Worm (Caenorhabditis elegans) whole organism, L1 larva: ENCODE results near the gene tos-1.

Experiments
- C04F5.9 ChIP-seq: sonication (generic microtip); optimal IDR thresholded peaks from 2 replicates; lab custom pipeline; 2016; ENCODE audit warnings: missing genetic modification characterization, missing compliant biosample characterization
- F16B12.6 ChIP-seq: fragments of 150-350 bp; optimal IDR thresholded peaks from 2 replicates; lab custom pipeline; 2014; ENCODE audit warnings: missing biosample characterization, missing genetic modification characterization
- Y116A8C.19 ChIP-seq: sonication (generic microtip); optimal IDR thresholded peaks from 2 replicates; lab custom pipeline; 2016; ENCODE audit warnings: missing compliant biosample characterization, missing genetic modification characterization, borderline replicate concordance
- ama-1 ChIP-seq: fragments of 150-350 bp; optimal IDR thresholded peaks from 2 replicates; lab custom pipeline; 2014
- blmp-1 ChIP-seq: fragments of 150-350 bp; optimal IDR thresholded peaks from 2 replicates; lab custom pipeline; 2014; ENCODE audit warnings: missing biosample characterization, missing genetic modification characterization
- ceh-63 ChIP-seq: fragments of 200-800 bp; sonication (Bioruptor generic); optimal IDR thresholded peaks from 2 replicates; lab custom pipeline; 2018; ENCODE audit warnings: mild to moderate bottlenecking, missing genetic modification characterization, missing compliant biosample characterization
- ceh-82 ChIP-seq, 3 experiments: fragments of 150-350 bp in 1 of 3; sonication (generic microtip) in 2 of 3; optimal IDR thresholded peaks; 2 replicates each; lab custom pipeline; 2014 to 2017; ENCODE audit warnings: missing biosample characterization in 3 of 3, missing genetic modification characterization in 3 of 3
- ceh-90 ChIP-seq: sonication (generic microtip); optimal IDR thresholded peaks from 2 replicates; lab custom pipeline; 2016; ENCODE audit warnings: missing genetic modification characterization, missing compliant biosample characterization
- dpl-1 ChIP-seq, 3 experiments: fragments of 150-350 bp in 2 of 3; sonication (generic microtip) in 1 of 3; optimal IDR thresholded peaks; 2 replicates each; lab custom pipeline; 2014 to 2017; ENCODE audit warnings: missing biosample characterization in 3 of 3, missing genetic modification characterization in 3 of 3, missing genetic modification reagents in 3 of 3
- dsc-1 ChIP-seq: sonication (generic microtip); optimal IDR thresholded peaks from 2 replicates; lab custom pipeline; 2016; ENCODE audit warnings: mild to moderate bottlenecking, missing genetic modification characterization, missing compliant biosample characterization
- egl-27 ChIP-seq, 2 experiments: fragments of 150-350 bp in 1 of 2; sonication (generic microtip); optimal IDR thresholded peaks; 3 replicates each; lab custom pipeline; 2017 to 2018; ENCODE audit warnings: missing biosample characterization in 2 of 2, missing genetic modification characterization in 2 of 2, missing genetic modification reagents in 2 of 2
- elt-2 ChIP-seq: sonication (generic microtip); optimal IDR thresholded peaks from 2 replicates; lab custom pipeline; 2016; ENCODE audit warnings: missing genetic modification characterization, mild to moderate bottlenecking, inconsistent platforms, missing compliant biosample characterization, missing genetic modification reagents
- elt-3 ChIP-seq, 6 experiments: fragments of 150-350 bp in 1 of 6; sonication (generic microtip); optimal IDR thresholded peaks; 2 replicates each; lab custom pipeline; 2017 to 2018; ENCODE audit warnings: missing biosample characterization in 6 of 6, missing genetic modification characterization in 6 of 6, inconsistent platforms in 1 of 6
- fkh-10 ChIP-seq: sonication (generic microtip); optimal IDR thresholded peaks from 2 replicates; lab custom pipeline; 2017; ENCODE audit warnings: missing biosample characterization, missing genetic modification reagents, missing genetic modification characterization
- fkh-8 ChIP-seq: sonication (generic microtip); optimal IDR thresholded peaks from 2 replicates; lab custom pipeline; 2016; ENCODE audit warnings: mild to moderate bottlenecking, missing genetic modification characterization, missing compliant biosample characterization
- fos-1 ChIP-seq: fragments of 150-350 bp; optimal IDR thresholded peaks from 2 replicates; lab custom pipeline; 2014; ENCODE audit warnings: missing biosample characterization, missing genetic modification characterization
- hpl-2 ChIP-seq: fragments of 150-350 bp; optimal IDR thresholded peaks from 2 replicates; lab custom pipeline; 2014; ENCODE audit warnings: missing biosample characterization, missing genetic modification reagents, missing genetic modification characterization
- irx-1 ChIP-seq: sonication (generic microtip); optimal IDR thresholded peaks from 2 replicates; lab custom pipeline; 2016; ENCODE audit warnings: missing genetic modification characterization, missing compliant biosample characterization
- isw-1 ChIP-seq: fragments of 200-800 bp; sonication (Bioruptor generic); IDR thresholded peaks from 2 replicates; pipeline ENCODE4 v1.3.6; 2022; ENCODE audit warnings: missing genetic modification characterization, missing compliant biosample characterization
- lin-14 ChIP-seq: fragments of 200-800 bp; sonication (Bioruptor generic); optimal IDR thresholded peaks from 2 replicates; lab custom pipeline; 2018; ENCODE audit warnings: mild to moderate bottlenecking, missing genetic modification characterization, moderate library complexity, missing compliant biosample characterization
- lin-15B ChIP-seq: fragments of 150-350 bp; sonication (generic microtip); optimal IDR thresholded peaks from 3 replicates; lab custom pipeline; 2014; ENCODE audit warnings: missing biosample characterization, missing genetic modification characterization
- lin-35 ChIP-seq, 2 experiments: fragments of 150-350 bp; optimal IDR thresholded peaks; 2 replicates each; lab custom pipeline; 2014; ENCODE audit warnings: missing biosample characterization in 2 of 2, missing genetic modification characterization in 2 of 2, missing genetic modification reagents in 2 of 2
- mab-9 ChIP-seq: fragments of 200-800 bp; sonication (Bioruptor generic); IDR thresholded peaks from 2 replicates; pipeline ENCODE4 v1.3.6; 2022; ENCODE audit warnings: missing genetic modification reagents, missing genetic modification characterization, missing compliant biosample characterization
- mef-2 ChIP-seq: fragments of 150-350 bp; optimal IDR thresholded peaks from 2 replicates; lab custom pipeline; 2014; ENCODE audit warnings: missing biosample characterization, missing genetic modification characterization
- mep-1 ChIP-seq: fragments of 150-350 bp; optimal IDR thresholded peaks from 2 replicates; lab custom pipeline; 2014; ENCODE audit warnings: missing biosample characterization, missing genetic modification characterization
- nhr-12 ChIP-seq: sonication (generic microtip); optimal IDR thresholded peaks from 2 replicates; lab custom pipeline; 2017; ENCODE audit warnings: missing biosample characterization, missing genetic modification characterization
- nhr-20 ChIP-seq: sonication (generic microtip); optimal IDR thresholded peaks from 2 replicates; lab custom pipeline; 2016; ENCODE audit warnings: mild to moderate bottlenecking, missing genetic modification characterization, missing compliant biosample characterization
- nhr-28 ChIP-seq: fragments of 150-350 bp; optimal IDR thresholded peaks from 2 replicates; lab custom pipeline; 2014; ENCODE audit warnings: missing biosample characterization, missing genetic modification characterization
- nhr-76 ChIP-seq: sonication (generic microtip); optimal IDR thresholded peaks from 2 replicates; lab custom pipeline; 2017; ENCODE audit warnings: missing biosample characterization, missing genetic modification characterization
- nhr-84 ChIP-seq: sonication (generic microtip); optimal IDR thresholded peaks from 2 replicates; lab custom pipeline; 2017; ENCODE audit warnings: missing biosample characterization, missing genetic modification characterization
- nhr-85 ChIP-seq: sonication (generic microtip); peaks from one replicate; lab custom pipeline; 2016; ENCODE audit warnings: missing genetic modification characterization, inconsistent platforms, missing compliant biosample characterization
- skn-1 ChIP-seq: fragments of 150-350 bp; optimal IDR thresholded peaks from 2 replicates; lab custom pipeline; 2014; ENCODE audit warnings: missing biosample characterization, missing genetic modification characterization
- snpc-4 ChIP-seq: fragments of 150-350 bp; optimal IDR thresholded peaks from 2 replicates; lab custom pipeline; 2014; ENCODE audit warnings: missing biosample characterization, missing genetic modification characterization
- snu-23 ChIP-seq: sonication (generic microtip); optimal IDR thresholded peaks from 2 replicates; lab custom pipeline; 2016; ENCODE audit warnings: missing genetic modification characterization, missing compliant biosample characterization
- sox-4 ChIP-seq: sonication (generic microtip); optimal IDR thresholded peaks from 2 replicates; lab custom pipeline; 2016; ENCODE audit warnings: missing genetic modification characterization, missing compliant biosample characterization
- tbx-2 ChIP-seq: sonication (generic microtip); optimal IDR thresholded peaks from 2 replicates; lab custom pipeline; 2016; ENCODE audit warnings: missing genetic modification characterization, missing compliant biosample characterization
- unc-98 ChIP-seq: fragments of 200-800 bp; sonication (Bioruptor generic); IDR thresholded peaks from 2 replicates; pipeline ENCODE4 v1.3.6; 2022; ENCODE audit warnings: missing genetic modification characterization, missing compliant biosample characterization

Gene tos-1

ce11 chrV:9327691-9328090 is 16.3 kb downstream of the tos-1 start (continued):
- no peak for TF ChIP-seq fos-1
- TF ChIP-seq ceh-63 (GFP tag; lab: Kevin White, UChicago) = no peak
- no peak for TF ChIP-seq sox-4 (tag; lab: Kevin White, UChicago)
- no peak for TF ChIP-seq dsc-1 (tag; lab: Kevin White, UChicago)
- TF ChIP-seq nhr-12 = no peak

DNA sequence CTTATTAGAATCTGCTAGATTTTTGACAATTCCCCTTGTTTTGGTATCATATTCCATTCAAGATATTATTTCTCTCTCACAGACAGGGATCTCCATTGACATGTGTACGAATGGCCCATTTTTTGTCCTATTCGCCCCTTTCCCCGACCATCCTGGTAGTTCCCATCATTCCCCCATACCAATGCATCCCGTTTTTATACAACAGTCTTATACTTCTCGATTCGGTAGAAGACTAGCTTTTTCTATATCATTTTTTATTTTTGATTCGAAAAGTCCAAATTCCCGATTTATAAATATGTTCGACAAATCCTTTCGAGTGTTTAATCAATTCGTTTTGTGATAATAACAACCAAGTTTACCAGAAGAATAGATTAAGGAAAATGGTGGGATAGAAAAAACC is 17.1 kb downstream of the tos-1 start:
- TF ChIP-seq ceh-82 (tag; optimal IDR thresholded peaks at IDR 0.05; lab: Kevin White, UChicago) = no peak
- no peak for TF ChIP-seq egl-27 (tag; optimal IDR thresholded peaks at IDR 0.05; lab: Kevin White, UChicago)
- no peak for TF ChIP-seq hpl-2 (GFP tag; lab: Kevin White, UChicago)
- no peak for TF ChIP-seq nhr-84 (tag; lab: Kevin White, UChicago)
- TF ChIP-seq mef-2 (tag; lab: Kevin White, UChicago) = no peak
- TF ChIP-seq nhr-76 (tag; lab: Kevin White, UChicago) = no peak
- TF ChIP-seq, all 84 proteins: peak for 0

ce11 chrV:9324167-9324566 is 19.8 kb downstream of the tos-1 start:
- TF ChIP-seq ama-1 (lab: Kevin White, UChicago) = no peak
- TF ChIP-seq lin-15B (tag; lab: Kevin White, UChicago) = no peak
- no peak for TF ChIP-seq dpl-1 (GFP tag; optimal IDR thresholded peaks at IDR 0.05; lab: Kevin White, UChicago)
- peak; percentile 35 for TF ChIP-seq lin-14 (GFP tag; lab: Kevin White, UChicago)
- no peak for TF ChIP-seq mab-9 (GFP tag; lab: Robert Waterston, UW)
- TF ChIP-seq nhr-20 (tag; lab: Kevin White, UChicago) = peak; percentile 3
- TF ChIP-seq irx-1 = no peak
- no peak for TF ChIP-seq ceh-90
- TF ChIP-seq nhr-85 (tag; lab: Kevin White, UChicago) = peak; percentile 56
- TF ChIP-seq mef-2 (tag; lab: Kevin White, UChicago) = no peak
- no peak for TF ChIP-seq fkh-10 (GFP tag; lab: Kevin White, UChicago)
- TF ChIP-seq mep-1 = peak; percentile 39
- no peak for TF ChIP-seq F16B12.6 (tag; lab: Kevin White, UChicago)
- peak in 1 of 2 experiments; percentile 11 for TF ChIP-seq lin-35 (GFP tag; optimal IDR thresholded peaks at IDR 0.05; lab: Kevin White, UChicago)
- no peak for TF ChIP-seq skn-1
- no peak for TF ChIP-seq snpc-4 (tag; lab: Kevin White, UChicago)
- TF ChIP-seq elt-3 (tag; optimal IDR thresholded peaks at IDR 0.05; lab: Kevin White, UChicago) = peak in 1 of 6 experiments; percentile 2
- TF ChIP-seq Y116A8C.19 (tag; lab: Kevin White, UChicago) = no peak
- TF ChIP-seq fkh-8 (tag; lab: Kevin White, UChicago) = no peak
- TF ChIP-seq elt-2 = no peak
- no peak for TF ChIP-seq tbx-2 (tag; lab: Kevin White, UChicago)
- TF ChIP-seq sox-4 (tag; lab: Kevin White, UChicago) = no peak
- TF ChIP-seq blmp-1 = peak; percentile 64
- no peak for TF ChIP-seq isw-1 (GFP tag; lab: Robert Waterston, UW)
- TF ChIP-seq dsc-1 (tag; lab: Kevin White, UChicago) = no peak
- TF ChIP-seq, all 84 proteins: peak for 7

DNA sequence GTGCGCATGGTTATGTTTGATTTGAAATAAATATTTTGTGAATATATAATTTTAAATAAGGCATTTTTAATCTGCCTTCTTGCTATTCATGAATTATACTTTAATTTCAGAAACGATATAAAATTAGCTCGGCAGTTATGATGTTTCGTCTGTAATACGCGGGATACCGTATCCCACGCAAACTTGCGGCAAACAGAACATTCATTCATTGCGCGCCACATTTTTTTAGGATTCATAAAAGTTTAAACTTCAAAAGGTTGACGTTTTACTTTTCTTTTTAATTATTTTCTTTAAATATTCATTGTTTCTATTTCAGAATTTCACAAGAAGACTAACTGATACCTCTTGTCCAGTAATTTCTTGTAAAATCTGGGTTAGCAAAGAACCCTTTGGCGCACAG is 21.1 kb downstream of the tos-1 start, which contains the start of gene tag-153:
Gene tag-153, plus strand, starts transcription at position 200 of the 400 bp plus-strand sequence.
- TF ChIP-seq blmp-1 (no peak), nhr-76 (tag; lab: Kevin White, UChicago) (no peak), unc-98 (no peak), mep-1 (no peak), nhr-28 (tag; lab: Kevin White, UChicago) (no peak), snu-23 (GFP tag; lab: Kevin White, UChicago) (no peak), C04F5.9 (tag; lab: Kevin White, UChicago) (no peak)
